Fruit fly (Drosophila melanogaster) whole organism, embryonic: Measurements from ENCODE around the gene Crys.

Source experiments
- Awh ChIP-seq: fragments of 200-800 bp; sonication (Bioruptor generic); IDR thresholded peaks from 2 replicates; pipeline ENCODE4, ENCODE4 v1.3.6; 2022; ENCODE audit warnings: missing biosample characterization, missing genetic modification characterization
- CG11456 ChIP-seq: fragments of 200-800 bp; sonication (Bioruptor generic); IDR thresholded peaks from 3 replicates; pipeline ENCODE4 v1.3.6; 2022; ENCODE audit warnings: missing biosample characterization, missing genetic modification characterization
- CG12104 ChIP-seq: fragments of 200-800 bp; sonication (Bioruptor generic); optimal IDR thresholded peaks from 3 replicates; lab custom pipeline; 2016; ENCODE audit warnings: missing biosample characterization, missing genetic modification characterization
- CG12769 ChIP-seq: fragments of 200-800 bp; sonication (Bioruptor generic); optimal IDR thresholded peaks from 2 replicates; lab custom pipeline; 2019; ENCODE audit warnings: missing biosample characterization, mild to moderate bottlenecking, missing genetic modification characterization, moderate library complexity
- CG13894 ChIP-seq: fragments of 200-800 bp; sonication (Bioruptor generic); optimal IDR thresholded peaks from 3 replicates; lab custom pipeline; 2018; ENCODE audit warnings: missing biosample characterization, mild to moderate bottlenecking, missing genetic modification characterization, moderate library complexity
- CG15269 ChIP-seq: fragments of 200-800 bp; sonication (Bioruptor generic); optimal IDR thresholded peaks from 2 replicates; lab custom pipeline; 2018; ENCODE audit warnings: missing biosample characterization, mild to moderate bottlenecking, missing genetic modification characterization, moderate library complexity
- CG18262 ChIP-seq: fragments of 200-800 bp; optimal IDR thresholded peaks from 3 replicates; lab custom pipeline; 2019; ENCODE audit warnings: missing biosample characterization, mild to moderate bottlenecking, missing genetic modification characterization, moderate library complexity
- CG2129 ChIP-seq: fragments of 200-800 bp; sonication (Bioruptor generic); IDR thresholded peaks from 2 replicates; pipeline ENCODE4 v1.3.6; 2022; ENCODE audit warnings: missing biosample characterization, missing genetic modification characterization; ENCODE audit not compliant: partially characterized antibody
- CG3407 ChIP-seq: fragments of 200-800 bp; sonication (Bioruptor generic); optimal IDR thresholded peaks from 2 replicates; lab custom pipeline; 2018; ENCODE audit warnings: missing biosample characterization, mild to moderate bottlenecking, missing genetic modification characterization
- CG3847 ChIP-seq: fragments of 200-800 bp; sonication (Bioruptor generic); IDR thresholded peaks from 2 replicates; pipeline ENCODE4 v1.3.6; 2022; ENCODE audit warnings: missing biosample characterization, missing genetic modification characterization
- CG4282 ChIP-seq: fragments of 200-800 bp; sonication (Bioruptor generic); optimal IDR thresholded peaks from 2 replicates; lab custom pipeline; 2016; ENCODE audit warnings: missing biosample characterization, missing genetic modification characterization
- CG4617 ChIP-seq: fragments of 200-800 bp; sonication (Bioruptor generic); optimal IDR thresholded peaks from 3 replicates; lab custom pipeline; 2016; ENCODE audit warnings: missing biosample characterization, missing genetic modification characterization, borderline replicate concordance
- CG6683 ChIP-seq: fragments of 200-800 bp; sonication (Bioruptor generic); optimal IDR thresholded peaks from 2 replicates; lab custom pipeline; 2017; ENCODE audit warnings: missing biosample characterization, mild to moderate bottlenecking, missing genetic modification characterization, missing genetic modification reagents
- CG6813 ChIP-seq: fragments of 200-800 bp; sonication (Bioruptor generic); optimal IDR thresholded peaks from 2 replicates; lab custom pipeline; 2017; ENCODE audit warnings: missing biosample characterization, missing genetic modification characterization, mild to moderate bottlenecking, moderate library complexity, missing genetic modification reagents
- CG8944 ChIP-seq: fragments of 200-800 bp; sonication (Bioruptor generic); optimal IDR thresholded peaks from 3 replicates; lab custom pipeline; 2016; ENCODE audit warnings: missing biosample characterization, missing genetic modification characterization
- Chrac-16 ChIP-seq: fragments of 200-800 bp; sonication (Bioruptor generic); optimal IDR thresholded peaks from 3 replicates; lab custom pipeline; 2016; ENCODE audit warnings: missing biosample characterization, missing genetic modification characterization
- CoRest ChIP-seq: fragments of 200-800 bp; sonication (Bioruptor generic); optimal IDR thresholded peaks from 3 replicates; lab custom pipeline; 2018; ENCODE audit warnings: missing biosample characterization, mild to moderate bottlenecking, missing genetic modification characterization, moderate library complexity
- Drgx ChIP-seq: fragments of 200-800 bp; sonication (Bioruptor generic); IDR thresholded peaks from 2 replicates; pipeline ENCODE4 v1.3.6; 2022; ENCODE audit warnings: missing biosample characterization, missing genetic modification characterization
- Elba2 ChIP-seq: fragments of 200-800 bp; sonication (Bioruptor generic); optimal IDR thresholded peaks from 3 replicates; lab custom pipeline; 2016; ENCODE audit warnings: missing biosample characterization, missing genetic modification characterization
- Ets65A ChIP-seq: fragments of 200-800 bp; sonication (Bioruptor generic); peaks from one replicate; lab custom pipeline; 2016; ENCODE audit warnings: missing biosample characterization, missing genetic modification characterization
- Hmx ChIP-seq: fragments of 200-800 bp; sonication (Bioruptor generic); optimal IDR thresholded peaks from 2 replicates; lab custom pipeline; 2016; ENCODE audit warnings: missing biosample characterization, missing genetic modification characterization
- Hr51 ChIP-seq, 2 experiments: fragments of 200-800 bp; sonication (Bioruptor generic); optimal IDR thresholded peaks; 2 replicates in 1 of 2; 3 replicates in 1 of 2; lab custom pipeline; 2016 to 2018; ENCODE audit warnings: missing biosample characterization in 2 of 2, missing genetic modification characterization in 2 of 2, mild to moderate bottlenecking in 1 of 2, moderate library complexity in 1 of 2
- MBD-R2 ChIP-seq: fragments of 200-800 bp; sonication (Bioruptor generic); IDR thresholded peaks from 2 replicates; pipeline ENCODE4 v1.3.6; 2022; ENCODE audit warnings: missing biosample characterization, missing genetic modification characterization
- Med ChIP-seq: fragments of 200-800 bp; sonication (Bioruptor generic); peaks from one replicate; lab custom pipeline; 2016; ENCODE audit warnings: missing biosample characterization, missing genetic modification characterization, mild to moderate bottlenecking, inconsistent platforms, moderate library complexity
- Ptx1 ChIP-seq: fragments of 200-800 bp; sonication (Bioruptor generic); IDR thresholded peaks from 2 replicates; pipeline ENCODE4 v1.3.6; 2022; ENCODE audit warnings: missing biosample characterization, missing genetic modification characterization
- Tbp ChIP-seq: fragments of >200 bp; optimal IDR thresholded peaks from 2 replicates; lab custom pipeline; 2018; ENCODE audit warnings: missing biosample characterization, missing genetic modification characterization
- al ChIP-seq: fragments of 200-800 bp; sonication (Bioruptor generic); IDR thresholded peaks from 2 replicates; pipeline ENCODE4 v1.3.6; 2022; ENCODE audit warnings: missing biosample characterization, missing genetic modification characterization
- aop ChIP-seq: fragments of 200-800 bp; sonication (Bioruptor generic); IDR thresholded peaks from 2 replicates; pipeline ENCODE4 v1.3.6; 2022; ENCODE audit warnings: missing biosample characterization, missing genetic modification characterization
- az2 ChIP-seq: fragments of 200-800 bp; sonication (Bioruptor generic); optimal IDR thresholded peaks from 3 replicates; lab custom pipeline; 2016; ENCODE audit warnings: missing biosample characterization, missing genetic modification characterization
- cg ChIP-seq: fragments of 200-800 bp; sonication (Bioruptor generic); optimal IDR thresholded peaks from 3 replicates; lab custom pipeline; 2019; ENCODE audit warnings: missing biosample characterization, mild to moderate bottlenecking, missing genetic modification characterization, moderate library complexity
- chinmo ChIP-seq: fragments of 200-800 bp; sonication (Bioruptor generic); IDR thresholded peaks from 4 replicates; pipeline ENCODE4 v1.3.6; 2022; ENCODE audit warnings: missing biosample characterization, missing genetic modification characterization; ENCODE audit not compliant: partially characterized antibody
- dmrt99B ChIP-seq: fragments of 200-800 bp; sonication (Bioruptor generic); optimal IDR thresholded peaks from 2 replicates; lab custom pipeline; 2018; ENCODE audit warnings: missing biosample characterization, mild to moderate bottlenecking, missing genetic modification characterization, moderate library complexity
- fd102C ChIP-seq: fragments of 200-800 bp; sonication (Bioruptor generic); optimal IDR thresholded peaks from 2 replicates; lab custom pipeline; 2018; ENCODE audit warnings: missing biosample characterization, mild to moderate bottlenecking, missing genetic modification characterization, moderate library complexity
- grau ChIP-seq: fragments of 200-800 bp; optimal IDR thresholded peaks from 3 replicates; lab custom pipeline; 2019; ENCODE audit warnings: missing biosample characterization, mild to moderate bottlenecking, missing genetic modification characterization, moderate library complexity
- grn ChIP-seq: fragments of 200-800 bp; sonication (Bioruptor generic); optimal IDR thresholded peaks from 3 replicates; lab custom pipeline; 2017; ENCODE audit warnings: missing biosample characterization, missing genetic modification characterization
- gro ChIP-seq: fragments of 200-800 bp; sonication (Bioruptor generic); optimal IDR thresholded peaks from 2 replicates; lab custom pipeline; 2016; ENCODE audit warnings: missing biosample characterization, missing genetic modification characterization
- hkb ChIP-seq, 2 experiments: fragments of 200-800 bp in 1 of 2; fragments of >200 bp in 1 of 2; sonication (Bioruptor generic) in 1 of 2; IDR thresholded peaks in 1 of 2; optimal IDR thresholded peaks in 1 of 2; 2 replicates each; pipeline versions ENCODE4 v1.3.6 to Lab custom; 2017 to 2022; ENCODE audit warnings: missing biosample characterization in 1 of 2, missing genetic modification characterization in 1 of 2
- hth ChIP-seq: fragments of >200 bp; optimal IDR thresholded peaks from 2 replicates; lab custom pipeline; 2017; ENCODE audit warnings: inconsistent platforms
- klu ChIP-seq: fragments of 200-800 bp; sonication (Bioruptor generic); IDR thresholded peaks from 2 replicates; pipeline ENCODE4 v1.3.6; 2022; ENCODE audit warnings: missing biosample characterization, missing genetic modification characterization
- kni ChIP-seq: fragments of 200-800 bp; sonication (Bioruptor generic); optimal IDR thresholded peaks from 3 replicates; lab custom pipeline; 2017; ENCODE audit warnings: mild to moderate bottlenecking, missing biosample characterization, missing genetic modification reagents, missing genetic modification characterization
- lab ChIP-seq: fragments of 200-800 bp; sonication (Bioruptor generic); optimal IDR thresholded peaks from 3 replicates; lab custom pipeline; 2017; ENCODE audit warnings: missing biosample characterization, missing genetic modification characterization, mild to moderate bottlenecking, moderate library complexity, missing genetic modification reagents
- lbe ChIP-seq: fragments of 200-800 bp; sonication (Bioruptor generic); optimal IDR thresholded peaks from 2 replicates; lab custom pipeline; 2016; ENCODE audit warnings: missing biosample characterization, mild to moderate bottlenecking, missing genetic modification characterization
- oc ChIP-seq: fragments of 200-800 bp; sonication (Bioruptor generic); optimal IDR thresholded peaks from 2 replicates; lab custom pipeline; 2018; ENCODE audit warnings: missing biosample characterization, mild to moderate bottlenecking, missing genetic modification characterization, moderate library complexity
- sd ChIP-seq: fragments of 200-800 bp; sonication (Bioruptor generic); optimal IDR thresholded peaks from 3 replicates; lab custom pipeline; 2018; ENCODE audit warnings: missing biosample characterization, mild to moderate bottlenecking, missing genetic modification characterization, moderate library complexity
- sens ChIP-seq: fragments of 200-800 bp; sonication (Bioruptor generic); peaks from one replicate; lab custom pipeline; 2016; ENCODE audit warnings: missing biosample characterization, missing genetic modification characterization
- slbo ChIP-seq: fragments of 200-800 bp; sonication (Bioruptor generic); IDR thresholded peaks from 2 replicates; pipeline ENCODE4 v1.3.6; 2022; ENCODE audit warnings: missing biosample characterization, missing genetic modification characterization
- sqz ChIP-seq: fragments of 200-800 bp; sonication (Bioruptor generic); optimal IDR thresholded peaks from 3 replicates; lab custom pipeline; 2018; ENCODE audit warnings: missing biosample characterization, mild to moderate bottlenecking, missing genetic modification characterization
- zf30C ChIP-seq: fragments of 200-800 bp; sonication (Bioruptor generic); optimal IDR thresholded peaks from 3 replicates; lab custom pipeline; 2018; ENCODE audit warnings: missing biosample characterization, mild to moderate bottlenecking, missing genetic modification characterization
- zfh1 ChIP-seq: fragments of 200-800 bp; sonication (Bioruptor generic); IDR thresholded peaks from 3 replicates; pipeline ENCODE4 v1.3.6; 2022; ENCODE audit warnings: missing biosample characterization, missing genetic modification characterization

Gene Crys

DNA sequence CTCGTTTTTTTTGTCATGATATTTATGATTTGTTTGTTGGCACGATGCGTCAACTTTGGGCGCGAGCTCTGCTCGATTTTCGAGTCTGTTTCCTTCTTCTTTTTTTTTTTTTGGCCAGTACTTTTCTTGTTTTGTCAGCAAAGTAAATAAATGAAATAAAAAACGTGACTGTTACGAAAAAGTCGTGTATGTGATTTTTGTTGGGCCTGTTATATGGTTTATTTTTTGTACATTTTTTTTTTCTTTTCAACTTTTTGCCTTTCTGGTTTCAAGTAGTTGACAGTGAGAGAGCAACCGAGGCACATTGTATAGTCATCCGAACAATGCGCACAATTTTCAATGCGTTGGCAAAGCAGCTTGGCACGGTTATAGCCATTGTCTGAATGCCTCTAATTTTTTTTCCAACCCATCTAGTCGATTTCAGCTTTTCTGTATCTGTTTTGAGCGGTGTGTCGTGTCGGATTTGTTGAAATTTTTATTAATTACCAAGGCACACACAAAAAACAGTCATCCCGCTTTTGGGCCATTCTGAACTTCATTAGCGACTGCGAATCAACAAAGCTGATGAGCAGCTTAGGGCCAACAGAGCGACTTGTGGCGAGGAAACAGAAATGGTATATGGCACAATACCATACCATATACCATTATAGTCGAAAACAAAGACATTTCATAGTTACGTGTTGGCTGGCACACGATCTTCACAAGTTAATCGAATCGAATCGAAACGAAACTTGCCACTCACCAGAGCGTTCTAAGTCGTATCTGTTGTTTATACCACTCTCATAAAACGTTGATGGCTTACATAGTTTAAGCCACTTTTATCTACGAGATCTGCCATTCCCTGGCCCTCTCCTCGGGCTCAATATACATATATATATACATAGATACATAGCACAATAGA is 19.7 kb downstream of the Crys start:
- peak; percentile 73 for TF ChIP-seq CG15269 (tag; lab: Kevin White, UChicago)
- no peak for TF ChIP-seq Hr51 (GFP tag; optimal IDR thresholded peaks at IDR 0.05; lab: Kevin White, UChicago)
- peak; percentile 51 for TF ChIP-seq CG13894 (tag; lab: Kevin White, UChicago)
- no peak for TF ChIP-seq CG6813
- peak; percentile 5 for TF ChIP-seq sd (tag; lab: Kevin White, UChicago)
- no peak for TF ChIP-seq CG6683
- TF ChIP-seq chinmo (GFP tag; lab: Robert Waterston, UW), result 0 out of 4 replicates have a peak, but pooled peaks have one; percentile 39
- TF ChIP-seq Hmx (GFP tag; lab: Kevin White, UChicago), result no peak
- TF ChIP-seq oc (tag; lab: Kevin White, UChicago), result peak; percentile 39
- peak; percentile 15 for TF ChIP-seq sqz (GFP tag; lab: Kevin White, UChicago)
- no peak for TF ChIP-seq lab
- TF ChIP-seq Ptx1, result no peak
- no peak for TF ChIP-seq CG3847
- TF ChIP-seq CG12769, result peak; percentile 42
- no peak for TF ChIP-seq Tbp
- no peak for TF ChIP-seq grau
- TF ChIP-seq Med, result peak; percentile 53
- no peak for TF ChIP-seq fd102C (GFP tag; lab: Kevin White, UChicago)
- TF ChIP-seq CG4617 (GFP tag; lab: Kevin White, UChicago), result no peak
- no peak for TF ChIP-seq hth (lab: Kevin White, UChicago)
- TF ChIP-seq CG18262, result no peak
- no peak for TF ChIP-seq dmrt99B (tag; lab: Kevin White, UChicago)
- no peak for TF ChIP-seq az2 (GFP tag; lab: Kevin White, UChicago)
- no peak for TF ChIP-seq zfh1
- no peak for TF ChIP-seq al (GFP tag; lab: Robert Waterston, UW)
- no peak for TF ChIP-seq gro
- TF ChIP-seq grn, result peak; percentile 0
- no peak for TF ChIP-seq CG3407 (GFP tag; lab: Kevin White, UChicago)
- TF ChIP-seq Awh (GFP tag; lab: Robert Waterston, UW), result peak; percentile 71
- no peak for TF ChIP-seq CG8944 (GFP tag; lab: Kevin White, UChicago)
- no peak for TF ChIP-seq CG11456
- TF ChIP-seq klu, result no peak
- no peak for TF ChIP-seq CG2129 (GFP tag; lab: Robert Waterston, UW)

DNA sequence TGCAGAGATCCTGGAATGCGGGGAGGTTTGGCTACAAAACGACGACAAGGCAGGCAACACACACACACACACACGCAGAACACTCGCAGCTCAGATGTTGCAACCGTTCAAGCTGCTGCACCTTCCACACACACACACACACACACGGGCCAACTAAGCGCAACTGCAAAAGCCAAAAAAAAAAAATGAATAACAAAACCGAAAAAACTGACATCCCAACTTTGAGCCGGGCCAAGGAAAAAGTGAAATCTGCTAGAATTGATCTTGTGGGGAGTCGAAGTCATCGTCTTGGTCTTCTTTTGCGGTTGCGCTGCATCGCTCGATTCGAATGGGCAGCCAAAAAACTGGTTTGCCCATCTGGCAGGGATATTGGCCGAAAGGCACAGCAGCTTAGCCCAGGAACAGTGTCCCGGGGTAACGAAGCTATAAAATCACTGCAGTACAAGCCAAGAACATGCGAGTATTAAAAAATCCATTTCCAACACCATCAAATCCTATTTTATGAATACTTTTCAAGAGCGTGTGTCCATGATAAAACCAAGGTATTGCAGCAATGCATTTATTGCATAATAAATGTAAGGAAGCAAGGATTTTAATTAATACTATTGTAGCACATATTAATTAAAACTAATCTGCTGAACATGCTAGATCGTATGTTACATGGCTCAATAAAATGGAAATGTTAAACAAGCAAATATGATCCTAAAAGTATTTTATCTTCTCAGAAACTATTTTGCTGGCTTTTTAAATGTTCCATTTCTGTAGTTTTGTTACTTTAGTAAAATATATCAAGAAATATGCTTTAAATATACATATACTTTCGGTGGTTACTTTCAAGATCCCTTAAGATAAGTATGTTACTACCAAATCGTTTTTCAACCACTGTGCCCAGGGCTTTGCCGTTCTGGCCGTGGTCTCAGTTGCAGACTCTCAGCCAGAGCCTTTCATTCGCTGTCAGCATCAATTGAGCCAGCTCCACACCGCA is 22.0 kb downstream of the Crys start:
- no peak for TF ChIP-seq Chrac-16 (GFP tag; lab: Kevin White, UChicago)
- no peak for TF ChIP-seq zf30C (GFP tag; lab: Kevin White, UChicago)
- peak; percentile 79 for TF ChIP-seq sens (GFP tag; lab: Kevin White, UChicago)
- TF ChIP-seq Ets65A (GFP tag; lab: Kevin White, UChicago), result peak; percentile 2
- no peak for TF ChIP-seq hkb (optimal IDR thresholded peaks at IDR 0.05; lab: Kevin White, UChicago)
- TF ChIP-seq hkb (GFP tag; IDR thresholded peaks at IDR 0.05; lab: Robert Waterston, UW), result no peak
- peak; percentile 5 for TF ChIP-seq cg (GFP tag; lab: Kevin White, UChicago)
- TF ChIP-seq MBD-R2 (GFP tag; lab: Robert Waterston, UW), result no peak
- no peak for TF ChIP-seq slbo (GFP tag; lab: Robert Waterston, UW)
- TF ChIP-seq Drgx (GFP tag; lab: Robert Waterston, UW), result 0 out of 2 replicates have a peak, but pooled peaks have one; percentile 12
- TF ChIP-seq CoRest, result no peak
- TF ChIP-seq Elba2, result no peak
- TF ChIP-seq kni (GFP tag; lab: Kevin White, UChicago), result no peak
- TF ChIP-seq lbe (GFP tag; lab: Kevin White, UChicago), result peak; percentile 0
- no peak for TF ChIP-seq CG4282
- no peak for TF ChIP-seq CG12104 (GFP tag; lab: Kevin White, UChicago)
- TF ChIP-seq aop (GFP tag; lab: Robert Waterston, UW), result no peak
